Fruit fly (Drosophila melanogaster): ENCODE measurements around the gene CG33764.

- TF ChIP-seq sage (GFP tag; optimal IDR thresholded peaks at IDR 0.05) = no peak
- no peak for TF ChIP-seq pan (optimal IDR thresholded peaks at IDR 0.05)
- no peak for TF ChIP-seq Jra (GFP tag; optimal IDR thresholded peaks at IDR 0.05)
- TF ChIP-seq foxo (GFP tag; optimal IDR thresholded peaks at IDR 0.05) = peak in 1 of 2 experiments; percentile 60
- peak; percentile 76 for TF ChIP-seq h (GFP tag; optimal IDR thresholded peaks at IDR 0.05)
- TF ChIP-seq CG9705 (GFP tag; optimal IDR thresholded peaks at IDR 0.05) = no peak
- TF ChIP-seq rgr (GFP tag; optimal IDR thresholded peaks at IDR 0.05) = peak; percentile 58
- TF ChIP-seq Abd-B (GFP tag; optimal IDR thresholded peaks at IDR 0.05) = no peak
- TF ChIP-seq woc (GFP tag; optimal IDR thresholded peaks at IDR 0.05) = peak; percentile 10
These were observed 36.9 kb downstream of the CG33764 start for dm6 chr3L:4230357-4230901.
